Fruit fly (Drosophila melanogaster) whole organism, embryonic: ENCODE data around the gene Cyt-c-p.

Experiments used
- Atf3 ChIP-seq: fragments of 200-800 bp; sonication (Bioruptor generic); optimal IDR thresholded peaks from 3 replicates; lab custom pipeline; 2016; ENCODE audit warnings: missing biosample characterization, missing genetic modification characterization
- CG10147 ChIP-seq: fragments of 200-800 bp; sonication (Bioruptor generic); optimal IDR thresholded peaks from 2 replicates; lab custom pipeline; 2019; ENCODE audit warnings: missing biosample characterization, mild to moderate bottlenecking, missing genetic modification characterization, moderate library complexity
- CG11247 ChIP-seq: fragments of 200-800 bp; sonication (Bioruptor generic); IDR thresholded peaks from 2 replicates; pipeline ENCODE4 v1.3.6; 2022; ENCODE audit warnings: missing biosample characterization, missing genetic modification characterization
- CG11695 ChIP-seq: fragments of 200-800 bp; sonication (Bioruptor generic); IDR thresholded peaks from 3 replicates; pipeline ENCODE4 v1.3.6; 2022; ENCODE audit warnings: missing biosample characterization, missing genetic modification characterization
- CG12236 ChIP-seq: fragments of 200-800 bp; sonication (Bioruptor generic); optimal IDR thresholded peaks from 2 replicates; lab custom pipeline; 2016; ENCODE audit warnings: missing biosample characterization, missing genetic modification characterization
- CG12299 ChIP-seq: fragments of 200-800 bp; sonication (Bioruptor generic); optimal IDR thresholded peaks from 2 replicates; lab custom pipeline; 2018; ENCODE audit warnings: missing biosample characterization, mild to moderate bottlenecking, missing genetic modification characterization
- CG1233 ChIP-seq: fragments of 200-800 bp; sonication (Bioruptor generic); optimal IDR thresholded peaks from 4 replicates; lab custom pipeline; 2018; ENCODE audit warnings: missing biosample characterization, mild to moderate bottlenecking, missing genetic modification characterization
- CG12391 ChIP-seq: fragments of 200-800 bp; sonication (Bioruptor generic); optimal IDR thresholded peaks from 3 replicates; lab custom pipeline; 2018; ENCODE audit warnings: missing biosample characterization, mild to moderate bottlenecking, missing genetic modification characterization, moderate library complexity
- CG13775 ChIP-seq: fragments of 200-800 bp; sonication (Bioruptor generic); optimal IDR thresholded peaks from 3 replicates; lab custom pipeline; 2017; ENCODE audit warnings: missing biosample characterization, mild to moderate bottlenecking, missing genetic modification characterization
- CG2712 ChIP-seq: fragments of 200-800 bp; optimal IDR thresholded peaks from 3 replicates; lab custom pipeline; 2019; ENCODE audit warnings: missing biosample characterization, mild to moderate bottlenecking, missing genetic modification characterization, moderate library complexity
- CG4730 ChIP-seq: fragments of 200-800 bp; sonication (Bioruptor generic); IDR thresholded peaks from 2 replicates; pipeline ENCODE4 v1.3.6; 2022; ENCODE audit warnings: missing biosample characterization, missing genetic modification characterization
- CG6654 ChIP-seq: fragments of 200-800 bp; sonication (Bioruptor generic); optimal IDR thresholded peaks from 2 replicates; lab custom pipeline; 2017; ENCODE audit warnings: missing biosample characterization, mild to moderate bottlenecking, missing genetic modification characterization
- CG6765 ChIP-seq: fragments of 200-800 bp; sonication (Bioruptor generic); optimal IDR thresholded peaks from 3 replicates; lab custom pipeline; 2017; ENCODE audit warnings: missing biosample characterization, mild to moderate bottlenecking, missing genetic modification characterization
- CG8944 ChIP-seq: fragments of 200-800 bp; sonication (Bioruptor generic); optimal IDR thresholded peaks from 3 replicates; lab custom pipeline; 2016; ENCODE audit warnings: missing biosample characterization, missing genetic modification characterization
- CG9437 ChIP-seq: fragments of 200-800 bp; sonication (Bioruptor generic); optimal IDR thresholded peaks from 2 replicates; lab custom pipeline; 2018; ENCODE audit warnings: missing biosample characterization, mild to moderate bottlenecking, missing genetic modification characterization
- Camta ChIP-seq: fragments of 200-800 bp; sonication (Bioruptor generic); optimal IDR thresholded peaks from 2 replicates; lab custom pipeline; 2016; ENCODE audit warnings: missing biosample characterization, missing genetic modification characterization
- Doc2 ChIP-seq: fragments of 200-800 bp; sonication (Bioruptor generic); IDR thresholded peaks from 2 replicates; pipeline ENCODE4 v1.3.6; 2022; ENCODE audit warnings: missing biosample characterization, missing genetic modification characterization
- Fer3 ChIP-seq: fragments of 200-800 bp; sonication (Bioruptor generic); optimal IDR thresholded peaks from 2 replicates; lab custom pipeline; 2018; ENCODE audit warnings: missing biosample characterization, mild to moderate bottlenecking, missing genetic modification characterization, moderate library complexity
- Hr39 ChIP-seq: fragments of >200 bp; optimal IDR thresholded peaks from 2 replicates; lab custom pipeline; 2017
- Lpt ChIP-seq: fragments of >200 bp; optimal IDR thresholded peaks from 2 replicates; lab custom pipeline; 2018; ENCODE audit warnings: missing biosample characterization, missing genetic modification characterization
- Myb ChIP-seq: fragments of 200-800 bp; sonication (Bioruptor generic); optimal IDR thresholded peaks from 2 replicates; lab custom pipeline; 2016; ENCODE audit warnings: missing biosample characterization, missing genetic modification characterization
- Optix ChIP-seq: fragments of 200-800 bp; sonication (Bioruptor generic); IDR thresholded peaks from 3 replicates; pipeline ENCODE4 v1.3.6; 2022; ENCODE audit warnings: missing biosample characterization, missing genetic modification characterization
- Ssrp ChIP-seq: fragments of 200-800 bp; sonication (Bioruptor generic); optimal IDR thresholded peaks from 2 replicates; lab custom pipeline; 2018; ENCODE audit warnings: missing biosample characterization, mild to moderate bottlenecking, missing genetic modification characterization, moderate library complexity
- Tbp ChIP-seq: fragments of >200 bp; optimal IDR thresholded peaks from 2 replicates; lab custom pipeline; 2018; ENCODE audit warnings: missing biosample characterization, missing genetic modification characterization
- Trl ChIP-seq, 3 experiments: fragments of >200 bp in 2 of 3; fragments of 200-800 bp in 1 of 3; sonication (Bioruptor generic) in 1 of 3; optimal IDR thresholded peaks; 2 replicates in 1 of 3; 3 replicates in 2 of 3; lab custom pipeline; 2016 to 2017; ENCODE audit warnings: missing biosample characterization in 1 of 3, missing genetic modification characterization in 1 of 3
- al ChIP-seq: fragments of 200-800 bp; sonication (Bioruptor generic); IDR thresholded peaks from 2 replicates; pipeline ENCODE4 v1.3.6; 2022; ENCODE audit warnings: missing biosample characterization, missing genetic modification characterization
- ato ChIP-seq: fragments of 200-800 bp; sonication (Bioruptor generic); IDR thresholded peaks from 2 replicates; pipeline ENCODE4 v1.3.6; 2022; ENCODE audit warnings: missing biosample characterization, missing genetic modification characterization; ENCODE audit not compliant: partially characterized antibody
- cg ChIP-seq: fragments of 200-800 bp; sonication (Bioruptor generic); optimal IDR thresholded peaks from 3 replicates; lab custom pipeline; 2019; ENCODE audit warnings: missing biosample characterization, mild to moderate bottlenecking, missing genetic modification characterization, moderate library complexity
- chinmo ChIP-seq: fragments of 200-800 bp; sonication (Bioruptor generic); IDR thresholded peaks from 4 replicates; pipeline ENCODE4 v1.3.6; 2022; ENCODE audit warnings: missing biosample characterization, missing genetic modification characterization; ENCODE audit not compliant: partially characterized antibody
- ems ChIP-seq: fragments of 200-800 bp; sonication (Bioruptor generic); optimal IDR thresholded peaks from 3 replicates; lab custom pipeline; 2016; ENCODE audit warnings: missing biosample characterization, missing genetic modification characterization
- ewg ChIP-seq: fragments of 200-800 bp; sonication (Bioruptor generic); optimal IDR thresholded peaks from 3 replicates; lab custom pipeline; 2017; ENCODE audit warnings: mild to moderate bottlenecking, missing biosample characterization, missing genetic modification reagents, missing genetic modification characterization
- eyg ChIP-seq: fragments of 200-800 bp; sonication (Bioruptor generic); optimal IDR thresholded peaks from 3 replicates; lab custom pipeline; 2016; ENCODE audit warnings: missing biosample characterization, missing genetic modification characterization
- fd96Cb ChIP-seq: fragments of 200-800 bp; sonication (Bioruptor generic); optimal IDR thresholded peaks from 2 replicates; lab custom pipeline; 2018; ENCODE audit warnings: missing biosample characterization, mild to moderate bottlenecking, missing genetic modification characterization, moderate library complexity
- fu2 ChIP-seq: fragments of 200-800 bp; sonication (Bioruptor generic); optimal IDR thresholded peaks from 2 replicates; lab custom pipeline; 2016; ENCODE audit warnings: missing biosample characterization, missing genetic modification characterization
- ind ChIP-seq: fragments of 200-800 bp; sonication (Bioruptor generic); optimal IDR thresholded peaks from 3 replicates; lab custom pipeline; 2016; ENCODE audit warnings: missing biosample characterization, missing genetic modification characterization
- insv ChIP-seq, 2 experiments: fragments of 200-800 bp; sonication (Bioruptor generic); optimal IDR thresholded peaks; 3 replicates each; lab custom pipeline; 2016 to 2018; ENCODE audit warnings: missing biosample characterization in 2 of 2, missing genetic modification characterization in 2 of 2
- klu ChIP-seq: fragments of 200-800 bp; sonication (Bioruptor generic); IDR thresholded peaks from 2 replicates; pipeline ENCODE4 v1.3.6; 2022; ENCODE audit warnings: missing biosample characterization, missing genetic modification characterization
- knrl ChIP-seq: fragments of 200-800 bp; sonication (Bioruptor generic); IDR thresholded peaks from 3 replicates; pipeline ENCODE4 v1.3.6; 2022; ENCODE audit warnings: missing biosample characterization, missing genetic modification characterization; ENCODE audit not compliant: partially characterized antibody
- lab ChIP-seq: fragments of 200-800 bp; sonication (Bioruptor generic); optimal IDR thresholded peaks from 3 replicates; lab custom pipeline; 2017; ENCODE audit warnings: missing biosample characterization, missing genetic modification characterization, mild to moderate bottlenecking, moderate library complexity, missing genetic modification reagents
- pan ChIP-seq, 4 experiments: fragments of >200 bp in 3 of 4; fragments of 200-800 bp in 1 of 4; sonication (Bioruptor generic) in 1 of 4; optimal IDR thresholded peaks in 3 of 4; IDR thresholded peaks in 1 of 4; 2 replicates each; pipeline versions ENCODE4 v1.3.6 to Lab custom; 2017 to 2022; ENCODE audit warnings: missing biosample characterization in 2 of 4, missing genetic modification characterization in 2 of 4, mixed read lengths in 1 of 4
- pnt ChIP-seq: fragments of 200-800 bp; sonication (Bioruptor generic); optimal IDR thresholded peaks from 3 replicates; lab custom pipeline; 2016; ENCODE audit warnings: missing biosample characterization, missing genetic modification characterization
- pzg ChIP-seq: fragments of 200-800 bp; sonication (Bioruptor generic); optimal IDR thresholded peaks from 3 replicates; lab custom pipeline; 2018; ENCODE audit warnings: missing biosample characterization, mild to moderate bottlenecking, missing genetic modification characterization, moderate library complexity
- scrt ChIP-seq: fragments of 200-800 bp; sonication (Bioruptor generic); optimal IDR thresholded peaks from 2 replicates; lab custom pipeline; 2018; ENCODE audit warnings: missing biosample characterization, mild to moderate bottlenecking, missing genetic modification characterization, moderate library complexity
- sim ChIP-seq: fragments of 200-800 bp; sonication (Bioruptor generic); IDR thresholded peaks from 2 replicates; pipeline ENCODE4 v1.3.6; 2022; ENCODE audit warnings: missing biosample characterization, missing genetic modification characterization
- tup ChIP-seq: fragments of 200-800 bp; sonication (Bioruptor generic); optimal IDR thresholded peaks from 2 replicates; lab custom pipeline; 2016; ENCODE audit warnings: missing biosample characterization, mild to moderate bottlenecking, missing genetic modification characterization, moderate library complexity
- unc-4 ChIP-seq: fragments of 200-800 bp; sonication (Bioruptor generic); IDR thresholded peaks from 2 replicates; pipeline ENCODE4 v1.3.6; 2022; ENCODE audit warnings: missing biosample characterization, missing genetic modification characterization; ENCODE audit not compliant: partially characterized antibody
- usp ChIP-seq: fragments of >200 bp; optimal IDR thresholded peaks from 2 replicates; lab custom pipeline; 2017; ENCODE audit warnings: missing biosample characterization, missing genetic modification characterization
- vnd ChIP-seq: fragments of 200-800 bp; sonication (Bioruptor generic); IDR thresholded peaks from 3 replicates; pipeline ENCODE4 v1.3.6; 2022; ENCODE audit warnings: missing biosample characterization, missing genetic modification characterization; ENCODE audit not compliant: partially characterized antibody
- wek ChIP-seq: fragments of 200-800 bp; sonication (Bioruptor generic); optimal IDR thresholded peaks from 3 replicates; lab custom pipeline; 2018; ENCODE audit warnings: missing biosample characterization, mild to moderate bottlenecking, missing genetic modification characterization, moderate library complexity
- wor ChIP-seq: fragments of 200-800 bp; sonication (Bioruptor generic); IDR thresholded peaks from 2 replicates; pipeline ENCODE4 v1.3.6; 2022; ENCODE audit warnings: missing biosample characterization, missing genetic modification characterization

The Cyt-c-p gene

DNA sequence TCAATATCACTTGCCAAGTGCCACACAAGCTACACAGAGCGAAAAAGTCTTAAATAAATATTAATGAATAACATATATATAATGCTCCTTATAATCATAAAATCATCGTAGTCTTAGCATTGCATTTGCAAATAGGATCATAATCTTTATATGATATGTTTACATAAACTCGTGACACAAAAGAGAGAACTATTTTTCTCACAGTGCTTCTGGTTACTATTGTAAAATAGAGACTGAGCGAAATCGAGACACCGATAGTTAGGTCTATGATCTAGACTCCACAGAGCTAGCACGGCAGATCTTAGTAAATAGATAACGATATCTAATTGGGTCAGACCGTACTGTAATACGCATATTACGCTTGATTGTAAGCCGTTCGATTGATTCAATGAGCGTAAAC, 10.0 kb upstream of the Cyt-c-p start (continued):
- TF ChIP-seq CG9437 (GFP tag; lab: Kevin White, UChicago) (peak; percentile 41), lab (GFP tag; lab: Kevin White, UChicago) (no peak), Lpt (GFP tag; lab: Kevin White, UChicago) (no peak), ewg (GFP tag; lab: Kevin White, UChicago) (peak; percentile 63), Atf3 (no peak), insv (GFP tag; optimal IDR thresholded peaks at IDR 0.05; lab: Kevin White, UChicago) (no peak), CG10147 (GFP tag; lab: Kevin White, UChicago) (no peak), CG2712 (tag; lab: Kevin White, UChicago) (no peak), Fer3 (tag; lab: Kevin White, UChicago) (no peak), Optix (GFP tag; lab: Robert Waterston, UW) (peak; percentile 22; the same call in 1 of the 3 replicates), tup (GFP tag; lab: Kevin White, UChicago) (no peak), Hr39 (lab: Kevin White, UChicago) (no peak), wek (GFP tag; lab: Kevin White, UChicago) (no peak), cg (no peak), usp (no peak), ind (no peak), pan (optimal IDR thresholded peaks at IDR 0.05; lab: Kevin White, UChicago) (no peak), pan (GFP tag; optimal IDR thresholded peaks at IDR 0.05 in 1 of 2, IDR thresholded peaks at IDR 0.05 in 1 of 2) (no peak), Camta (GFP tag; lab: Kevin White, UChicago) (no peak), CG11695 (GFP tag; lab: Robert Waterston, UW) (peak; percentile 53; the same call in 2 of the 3 replicates), CG13775 (GFP tag; lab: Kevin White, UChicago) (peak; percentile 49), vnd (GFP tag; lab: Robert Waterston, UW) (no peak), CG4730 (GFP tag; lab: Robert Waterston, UW) (no peak), ems (GFP tag; lab: Kevin White, UChicago) (peak; percentile 34), CG6765 (GFP tag; lab: Kevin White, UChicago) (no peak), CG12299 (tag; lab: Kevin White, UChicago) (peak; percentile 10), klu (GFP tag; lab: Robert Waterston, UW) (no peak), sim (GFP tag; lab: Robert Waterston, UW) (peak; percentile 68; the same call in 1 of the 2 replicates), ato (GFP tag; lab: Robert Waterston, UW) (no peak), CG12391 (tag; lab: Kevin White, UChicago) (peak; percentile 85), CG11247 (GFP tag; lab: Robert Waterston, UW) (peak; percentile 64), CG8944 (no peak), knrl (GFP tag; lab: Robert Waterston, UW) (no peak), fu2 (GFP tag; lab: Kevin White, UChicago) (no peak), Tbp (GFP tag; lab: Kevin White, UChicago) (no peak), CG12236 (GFP tag; lab: Kevin White, UChicago) (no peak), fd96Cb (tag; lab: Kevin White, UChicago) (peak; percentile 51), Trl (optimal IDR thresholded peaks at IDR 0.05; lab: Kevin White, UChicago) (no peak), Trl (GFP tag; optimal IDR thresholded peaks at IDR 0.05; lab: Kevin White, UChicago) (no peak), CG6654 (GFP tag; lab: Kevin White, UChicago) (no peak), Ssrp (tag; lab: Kevin White, UChicago) (peak; percentile 72), scrt (no peak), al (GFP tag; lab: Robert Waterston, UW) (peak; percentile 48; the same call in 1 of the 2 replicates), chinmo (GFP tag; lab: Robert Waterston, UW) (no peak), Doc2 (no peak), wor (GFP tag; lab: Robert Waterston, UW) (peak; percentile 61), eyg (GFP tag; lab: Kevin White, UChicago) (no peak), Myb (GFP tag; lab: Kevin White, UChicago) (no peak), CG1233 (GFP tag; lab: Kevin White, UChicago) (no peak), unc-4 (GFP tag; lab: Robert Waterston, UW) (no peak), pnt (GFP tag; lab: Kevin White, UChicago) (no peak), pzg (GFP tag; lab: Kevin White, UChicago) (no peak)
